Fruit fly (Drosophila melanogaster) whole organism, prepupa: ENCODE data around the gene CG12355.
A peak's percentile ranks its signal among the peaks of the same experiment; 100 is the strongest.

Experiments
- Blimp-1 ChIP-seq: fragments of 200-800 bp; sonication (Bioruptor generic); optimal IDR thresholded peaks from 3 replicates; lab custom pipeline; 2017; ENCODE audit warnings: missing biosample characterization, missing genetic modification characterization, mild to moderate bottlenecking, moderate library complexity, missing genetic modification reagents
- CG10669 ChIP-seq: fragments of 200-800 bp; sonication (Bioruptor generic); optimal IDR thresholded peaks from 3 replicates; lab custom pipeline; 2018; ENCODE audit warnings: missing biosample characterization, mild to moderate bottlenecking, missing genetic modification characterization, moderate library complexity
- CG11294 ChIP-seq: fragments of 200-800 bp; sonication (Bioruptor generic); IDR thresholded peaks from 2 replicates; pipeline ENCODE4 v1.3.6; 2022; ENCODE audit warnings: missing biosample characterization, missing genetic modification characterization
- CG11762 ChIP-seq: fragments of 200-800 bp; sonication (Bioruptor generic); optimal IDR thresholded peaks from 3 replicates; lab custom pipeline; 2016; ENCODE audit warnings: missing biosample characterization, missing genetic modification characterization; ENCODE audit not compliant: insufficient read depth
- CG11902 ChIP-seq: fragments of 200-800 bp; sonication (Bioruptor generic); optimal IDR thresholded peaks from 3 replicates; lab custom pipeline; 2016; ENCODE audit warnings: missing biosample characterization, missing genetic modification characterization
- CG15336 ChIP-seq: fragments of 200-800 bp; sonication (Bioruptor generic); IDR thresholded peaks from 2 replicates; pipeline ENCODE4 v1.3.6; 2022; ENCODE audit warnings: missing biosample characterization, missing genetic modification characterization
- CG1621 ChIP-seq: fragments of 200-800 bp; sonication (Bioruptor generic); optimal IDR thresholded peaks from 3 replicates; lab custom pipeline; 2018; ENCODE audit warnings: missing biosample characterization, mild to moderate bottlenecking, missing genetic modification characterization
- CG16779 ChIP-seq: fragments of 200-800 bp; sonication (Bioruptor generic); optimal IDR thresholded peaks from 3 replicates; lab custom pipeline; 2017; ENCODE audit warnings: missing biosample characterization, mild to moderate bottlenecking, missing genetic modification characterization
- CG3032 ChIP-seq: fragments of 200-800 bp; optimal IDR thresholded peaks from 2 replicates; lab custom pipeline; 2019; ENCODE audit warnings: missing biosample characterization, mild to moderate bottlenecking, missing genetic modification characterization, moderate library complexity
- CG31627 ChIP-seq: fragments of 200-800 bp; sonication (Bioruptor generic); optimal IDR thresholded peaks from 3 replicates; lab custom pipeline; 2016; ENCODE audit warnings: missing biosample characterization, missing genetic modification characterization
- CG32006 ChIP-seq: fragments of 200-800 bp; sonication (Bioruptor generic); optimal IDR thresholded peaks from 3 replicates; lab custom pipeline; 2017; ENCODE audit warnings: missing biosample characterization, mild to moderate bottlenecking, missing genetic modification characterization
- CG34406 ChIP-seq: fragments of 200-800 bp; sonication (Bioruptor generic); optimal IDR thresholded peaks from 3 replicates; lab custom pipeline; 2016; ENCODE audit warnings: missing biosample characterization, missing genetic modification characterization
- CG3919 ChIP-seq: fragments of 200-800 bp; sonication (Bioruptor generic); optimal IDR thresholded peaks from 3 replicates; lab custom pipeline; 2016; ENCODE audit warnings: missing biosample characterization, missing genetic modification characterization
- CG4318 ChIP-seq: fragments of 200-800 bp; sonication (Bioruptor generic); optimal IDR thresholded peaks from 3 replicates; lab custom pipeline; 2017; ENCODE audit warnings: missing biosample characterization, mild to moderate bottlenecking, missing genetic modification characterization
- CG6276 ChIP-seq: fragments of 200-800 bp; sonication (Bioruptor generic); optimal IDR thresholded peaks from 2 replicates; lab custom pipeline; 2017; ENCODE audit warnings: missing biosample characterization, mild to moderate bottlenecking, missing genetic modification characterization
- CG6792 ChIP-seq: fragments of 200-800 bp; sonication (Bioruptor generic); optimal IDR thresholded peaks from 3 replicates; lab custom pipeline; 2016; ENCODE audit warnings: missing biosample characterization, missing genetic modification characterization
- CG6808 ChIP-seq: fragments of 200-800 bp; sonication (Bioruptor generic); optimal IDR thresholded peaks from 3 replicates; lab custom pipeline; 2017; ENCODE audit warnings: missing biosample characterization, missing genetic modification characterization, mild to moderate bottlenecking, moderate library complexity, missing genetic modification reagents
- CG7368 ChIP-seq: fragments of 200-800 bp; sonication (Bioruptor generic); optimal IDR thresholded peaks from 3 replicates; lab custom pipeline; 2016; ENCODE audit warnings: missing biosample characterization, missing genetic modification characterization
- CG8319 ChIP-seq: fragments of 200-800 bp; sonication (Bioruptor generic); optimal IDR thresholded peaks from 3 replicates; lab custom pipeline; 2016; ENCODE audit warnings: missing biosample characterization, missing genetic modification characterization
- CG8632 ChIP-seq: fragments of 200-800 bp; sonication (Bioruptor generic); optimal IDR thresholded peaks from 3 replicates; lab custom pipeline; 2016; ENCODE audit warnings: missing biosample characterization, missing genetic modification characterization
- Eip75B ChIP-seq: fragments of 200-800 bp; sonication (Bioruptor generic); optimal IDR thresholded peaks from 3 replicates; lab custom pipeline; 2016; ENCODE audit warnings: missing biosample characterization, missing genetic modification characterization
- Eip78C ChIP-seq: fragments of 200-800 bp; sonication (Bioruptor generic); peaks from one replicate; lab custom pipeline; 2016; ENCODE audit warnings: missing biosample characterization, missing genetic modification characterization
- Ets21C ChIP-seq: fragments of 200-800 bp; sonication (Bioruptor generic); optimal IDR thresholded peaks from 3 replicates; lab custom pipeline; 2016; ENCODE audit warnings: missing biosample characterization, missing genetic modification characterization
- Gug ChIP-seq: fragments of 200-800 bp; sonication (Bioruptor generic); IDR thresholded peaks from 2 replicates; pipeline ENCODE4 v1.3.6; 2022; ENCODE audit warnings: missing biosample characterization, missing genetic modification characterization
- Hr38 ChIP-seq: sonication (Bioruptor generic); optimal IDR thresholded peaks from 2 replicates; lab custom pipeline; 2016; ENCODE audit warnings: missing biosample characterization, missing genetic modification characterization
- Hr39 ChIP-seq: fragments of 200-800 bp; sonication (Bioruptor generic); optimal IDR thresholded peaks from 2 replicates; lab custom pipeline; 2016; ENCODE audit warnings: missing biosample characterization, missing genetic modification characterization
- Hr4 ChIP-seq: fragments of 200-800 bp; sonication (Bioruptor generic); optimal IDR thresholded peaks from 3 replicates; lab custom pipeline; 2016; ENCODE audit warnings: missing biosample characterization, missing genetic modification characterization
- OdsH ChIP-seq: fragments of 200-800 bp; sonication (Bioruptor generic); optimal IDR thresholded peaks from 3 replicates; lab custom pipeline; 2016; ENCODE audit warnings: missing biosample characterization, missing genetic modification characterization
- Smox ChIP-seq: fragments of 200-800 bp; sonication (Bioruptor generic); optimal IDR thresholded peaks from 3 replicates; lab custom pipeline; 2016; ENCODE audit warnings: missing biosample characterization, missing genetic modification characterization
- Sox14 ChIP-seq: fragments of 200-800 bp; sonication (Bioruptor generic); optimal IDR thresholded peaks from 3 replicates; lab custom pipeline; 2016; ENCODE audit warnings: missing biosample characterization, missing genetic modification characterization
- achi ChIP-seq: fragments of 200-800 bp; sonication (Bioruptor generic); optimal IDR thresholded peaks from 3 replicates; lab custom pipeline; 2016; ENCODE audit warnings: missing biosample characterization, missing genetic modification characterization
- acj6 ChIP-seq: fragments of 200-800 bp; sonication (Bioruptor generic); optimal IDR thresholded peaks from 3 replicates; lab custom pipeline; 2016; ENCODE audit warnings: missing biosample characterization, missing genetic modification characterization
- dsx ChIP-seq: fragments of 200-800 bp; optimal IDR thresholded peaks from 3 replicates; lab custom pipeline; 2019; ENCODE audit warnings: missing biosample characterization, mild to moderate bottlenecking, missing genetic modification characterization, moderate library complexity; ENCODE audit not compliant: poor library complexity, severe bottlenecking
- eg ChIP-seq: fragments of 200-800 bp; sonication (Bioruptor generic); IDR thresholded peaks from 3 replicates; pipeline ENCODE4 v1.3.6; 2022; ENCODE audit warnings: missing biosample characterization, missing genetic modification characterization
- esn ChIP-seq: fragments of 200-800 bp; sonication (Bioruptor generic); optimal IDR thresholded peaks from 2 replicates; lab custom pipeline; 2016; ENCODE audit warnings: missing biosample characterization, mild to moderate bottlenecking, missing genetic modification characterization, moderate library complexity
- fd59A ChIP-seq: fragments of 200-800 bp; sonication (Bioruptor generic); optimal IDR thresholded peaks from 2 replicates; lab custom pipeline; 2017; ENCODE audit warnings: missing biosample characterization, mild to moderate bottlenecking, missing genetic modification characterization, missing genetic modification reagents
- fd85E ChIP-seq: fragments of 200-800 bp; sonication (Bioruptor generic); optimal IDR thresholded peaks from 3 replicates; lab custom pipeline; 2016; ENCODE audit warnings: missing biosample characterization, missing genetic modification characterization
- fkh ChIP-seq: fragments of 200-800 bp; sonication (Bioruptor generic); optimal IDR thresholded peaks from 3 replicates; lab custom pipeline; 2017; ENCODE audit warnings: missing biosample characterization, mild to moderate bottlenecking, missing genetic modification characterization, moderate library complexity
- lz ChIP-seq: fragments of 200-800 bp; sonication (Bioruptor generic); optimal IDR thresholded peaks from 3 replicates; lab custom pipeline; 2016; ENCODE audit warnings: missing biosample characterization, missing genetic modification characterization
- net ChIP-seq: fragments of 200-800 bp; sonication (Bioruptor generic); optimal IDR thresholded peaks from 3 replicates; lab custom pipeline; 2016; ENCODE audit warnings: missing biosample characterization, missing genetic modification characterization
- pdm3 ChIP-seq: fragments of 200-800 bp; sonication (Bioruptor generic); optimal IDR thresholded peaks from 3 replicates; lab custom pipeline; 2016; ENCODE audit warnings: missing biosample characterization, missing genetic modification characterization
- salr ChIP-seq, 2 experiments: fragments of 200-800 bp; sonication (Bioruptor generic); optimal IDR thresholded peaks; 3 replicates each; lab custom pipeline; 2016 to 2018; ENCODE audit warnings: missing biosample characterization in 2 of 2, missing genetic modification characterization in 2 of 2, mild to moderate bottlenecking in 1 of 2
- spab ChIP-seq: fragments of 200-800 bp; sonication (Bioruptor generic); optimal IDR thresholded peaks from 2 replicates; lab custom pipeline; 2017; ENCODE audit warnings: missing biosample characterization, mild to moderate bottlenecking, missing genetic modification characterization, missing genetic modification reagents
- ss ChIP-seq, 2 experiments: fragments of 200-800 bp; sonication (Bioruptor generic); optimal IDR thresholded peaks; 2 replicates in 1 of 2; 3 replicates in 1 of 2; lab custom pipeline; 2017 to 2018; ENCODE audit warnings: mild to moderate bottlenecking in 2 of 2, missing biosample characterization in 2 of 2, missing genetic modification characterization in 2 of 2, moderate library complexity in 1 of 2
- svp ChIP-seq: fragments of 200-800 bp; sonication (Bioruptor generic); peaks from one replicate; lab custom pipeline; 2016; ENCODE audit warnings: missing biosample characterization, missing genetic modification characterization
- vri ChIP-seq: fragments of 200-800 bp; sonication (Bioruptor generic); optimal IDR thresholded peaks from 3 replicates; lab custom pipeline; 2016; ENCODE audit warnings: missing biosample characterization, mild to moderate bottlenecking, missing genetic modification characterization

CG12355 gene

dm6 chr3L:15538582-15539490 is 43.5 kb upstream of the CG12355 start (continued):
- TF ChIP-seq dsx (GFP tag; lab: Kevin White, UChicago): no peak
- TF ChIP-seq Blimp-1 (GFP tag; lab: Kevin White, UChicago): no peak
- no peak for TF ChIP-seq CG8319
- TF ChIP-seq CG16779 (tag; lab: Kevin White, UChicago): no peak
- TF ChIP-seq CG4318 (GFP tag; lab: Kevin White, UChicago): no peak
- no peak for TF ChIP-seq CG11902 (GFP tag; lab: Kevin White, UChicago)
- TF ChIP-seq Sox14 (GFP tag; lab: Kevin White, UChicago): no peak
- TF ChIP-seq svp (GFP tag; lab: Kevin White, UChicago): peak; percentile 84
- TF ChIP-seq achi (GFP tag; lab: Kevin White, UChicago): no peak

dm6 chr3L:15537916-15538581 is 42.7 kb upstream of the CG12355 start:
- TF ChIP-seq esn (GFP tag; lab: Kevin White, UChicago) (peak; percentile 46), Hr39 (GFP tag; lab: Kevin White, UChicago) (peak; percentile 47), CG3032 (tag; lab: Kevin White, UChicago) (peak; percentile 56), salr (GFP tag; optimal IDR thresholded peaks at IDR 0.05; lab: Kevin White, UChicago) (peak in 1 of 2 experiments; percentile 84), lz (GFP tag; lab: Kevin White, UChicago) (peak; percentile 51), CG16779 (tag; lab: Kevin White, UChicago) (peak; percentile 30), fkh (no peak), CG6276 (GFP tag; lab: Kevin White, UChicago) (peak; percentile 79), CG7368 (GFP tag; lab: Kevin White, UChicago) (no peak), Ets21C (no peak), net (peak; percentile 71), CG6808 (GFP tag; lab: Kevin White, UChicago) (peak; percentile 64), vri (GFP tag; lab: Kevin White, UChicago) (no peak), CG11294 (GFP tag; lab: Robert Waterston, UW) (peak; percentile 42; the same call in 1 of the 2 replicates), spab (peak; percentile 60), Sox14 (GFP tag; lab: Kevin White, UChicago) (peak; percentile 71), CG15336 (peak; percentile 79), CG32006 (peak; percentile 90), pdm3 (GFP tag; lab: Kevin White, UChicago) (peak; percentile 68), OdsH (GFP tag; lab: Kevin White, UChicago) (peak; percentile 73), CG8632 (GFP tag; lab: Kevin White, UChicago) (peak; percentile 29), CG31627 (peak; percentile 37), CG11762 (GFP tag; lab: Kevin White, UChicago) (peak; percentile 59), CG3919 (GFP tag; lab: Kevin White, UChicago) (peak; percentile 45), Hr38 (GFP tag; lab: Kevin White, UChicago) (no peak), Eip78C (GFP tag; lab: Kevin White, UChicago) (peak; percentile 93), acj6 (GFP tag; lab: Kevin White, UChicago) (peak; percentile 55), eg (GFP tag; lab: Robert Waterston, UW) (peak; percentile 62; the same call in 1 of the 3 replicates), Eip75B (GFP tag; lab: Kevin White, UChicago) (peak; percentile 63), fd59A (peak; percentile 27), fd85E (GFP tag; lab: Kevin White, UChicago) (no peak), Gug (peak; percentile 71), CG34406 (peak; percentile 48), Blimp-1 (GFP tag; lab: Kevin White, UChicago) (no peak), CG6792 (GFP tag; lab: Kevin White, UChicago) (peak; percentile 27), Hr4 (GFP tag; lab: Kevin White, UChicago) (peak; percentile 86), Smox (peak; percentile 55), CG1621 (tag; lab: Kevin White, UChicago) (no peak), ss (GFP tag; optimal IDR thresholded peaks at IDR 0.05; lab: Kevin White, UChicago) (peak; percentile 36 to 67), CG10669 (GFP tag; lab: Kevin White, UChicago) (peak; percentile 57)
